Worm (Caenorhabditis elegans) whole organism, late embryonic: ENCODE data around the gene frh-1.
"Not testable (repeated sequence)": the region's sequence is repeated elsewhere in the genome, so short reads cannot be mapped to it uniquely, and the experiment has no call there.

Experiments
- C08G9.2 ChIP-seq: sonication (generic microtip); optimal IDR thresholded peaks from 2 replicates; lab custom pipeline; 2016; ENCODE audit warnings: mild to moderate bottlenecking, missing genetic modification characterization, moderate library complexity, missing compliant biosample characterization
- C38D4.7 ChIP-seq: fragments of 200-800 bp; sonication (Bioruptor generic); optimal IDR thresholded peaks from 2 replicates; lab custom pipeline; 2018; ENCODE audit warnings: mild to moderate bottlenecking, missing genetic modification characterization, moderate library complexity, missing compliant biosample characterization
- F13H6.1 ChIP-seq: sonication (generic microtip); optimal IDR thresholded peaks from 2 replicates; lab custom pipeline; 2016; ENCODE audit warnings: missing genetic modification characterization, missing compliant biosample characterization
- K09A11.1 ChIP-seq: sonication (generic microtip); optimal IDR thresholded peaks from 2 replicates; lab custom pipeline; 2017; ENCODE audit warnings: antibody characterized with exemption, mild to moderate bottlenecking, missing genetic modification characterization, missing compliant biosample characterization; ENCODE audit not compliant: insufficient read depth
- Y22D7AL.16 ChIP-seq: sonication (generic microtip); optimal IDR thresholded peaks from 2 replicates; lab custom pipeline; 2016; ENCODE audit warnings: missing genetic modification characterization, missing compliant biosample characterization
- ahr-1 ChIP-seq: sonication (generic microtip); optimal IDR thresholded peaks from 2 replicates; lab custom pipeline; 2016; ENCODE audit warnings: missing genetic modification characterization, missing compliant biosample characterization
- ceh-2 ChIP-seq: sonication (generic microtip); optimal IDR thresholded peaks from 2 replicates; lab custom pipeline; 2016; ENCODE audit warnings: missing genotype, missing genetic modification characterization, missing compliant biosample characterization
- ceh-31 ChIP-seq: sonication (generic microtip); optimal IDR thresholded peaks from 2 replicates; lab custom pipeline; 2016; ENCODE audit warnings: missing genetic modification characterization, missing compliant biosample characterization
- ceh-45 ChIP-seq: fragments of 200-800 bp; sonication (Bioruptor generic); IDR thresholded peaks from 2 replicates; pipeline ENCODE4 v1.3.6; 2022; ENCODE audit warnings: missing genetic modification reagents, missing genetic modification characterization, missing compliant biosample characterization
- ceh-48 ChIP-seq: sonication (generic microtip); optimal IDR thresholded peaks from 2 replicates; lab custom pipeline; 2016; ENCODE audit warnings: missing genetic modification characterization, inconsistent platforms, missing compliant biosample characterization
- dmd-4 ChIP-seq: sonication (generic microtip); optimal IDR thresholded peaks from 2 replicates; lab custom pipeline; 2016; ENCODE audit warnings: borderline replicate concordance, missing genetic modification characterization, missing compliant biosample characterization
- dve-1 ChIP-seq: sonication (generic microtip); optimal IDR thresholded peaks from 2 replicates; lab custom pipeline; 2017; ENCODE audit warnings: antibody characterized with exemption, mild to moderate bottlenecking, missing genetic modification characterization, missing compliant biosample characterization
- elt-4 ChIP-seq: sonication (generic microtip); optimal IDR thresholded peaks from 2 replicates; lab custom pipeline; 2016; ENCODE audit warnings: missing genetic modification characterization, missing compliant biosample characterization
- fkh-6 ChIP-seq: sonication (generic microtip); optimal IDR thresholded peaks from 2 replicates; lab custom pipeline; 2016; ENCODE audit warnings: missing genetic modification characterization, missing compliant biosample characterization
- gmeb-2 ChIP-seq: sonication (generic microtip); optimal IDR thresholded peaks from 2 replicates; lab custom pipeline; 2016; ENCODE audit warnings: missing genetic modification characterization, inconsistent platforms, missing compliant biosample characterization
- hlh-30 ChIP-seq: sonication (generic microtip); optimal IDR thresholded peaks from 2 replicates; lab custom pipeline; 2017; ENCODE audit warnings: antibody characterized with exemption, missing genetic modification characterization, missing compliant biosample characterization; ENCODE audit not compliant: insufficient read depth
- hlh-6 ChIP-seq: sonication (generic microtip); optimal IDR thresholded peaks from 2 replicates; lab custom pipeline; 2016; ENCODE audit warnings: missing genotype, missing genetic modification characterization, missing compliant biosample characterization
- lim-6 ChIP-seq: sonication (generic microtip); optimal IDR thresholded peaks from 2 replicates; lab custom pipeline; 2016; ENCODE audit warnings: missing genetic modification characterization, missing compliant biosample characterization
- lin-11 ChIP-seq: fragments of 200-800 bp; sonication (Bioruptor generic); optimal IDR thresholded peaks from 2 replicates; lab custom pipeline; 2018; ENCODE audit warnings: mild to moderate bottlenecking, missing genetic modification characterization, missing compliant biosample characterization
- madf-2 ChIP-seq: sonication (generic microtip); optimal IDR thresholded peaks from 2 replicates; lab custom pipeline; 2017; ENCODE audit warnings: missing genetic modification characterization, missing compliant biosample characterization
- mec-3 ChIP-seq: sonication (generic microtip); optimal IDR thresholded peaks from 2 replicates; lab custom pipeline; 2016; ENCODE audit warnings: borderline replicate concordance, missing genetic modification characterization, missing compliant biosample characterization
- nfya-1 ChIP-seq: sonication (generic microtip); optimal IDR thresholded peaks from 2 replicates; lab custom pipeline; 2017; ENCODE audit warnings: missing genetic modification characterization, mild to moderate bottlenecking, missing compliant biosample characterization, antibody characterized with exemption, moderate library complexity
- nhr-11 ChIP-seq: fragments of 150-350 bp; optimal IDR thresholded peaks from 2 replicates; lab custom pipeline; 2014; ENCODE audit warnings: missing biosample characterization, missing genetic modification characterization
- nhr-232 ChIP-seq: sonication (generic microtip); optimal IDR thresholded peaks from 2 replicates; lab custom pipeline; 2016; ENCODE audit warnings: missing genetic modification characterization, missing compliant biosample characterization
- npax-4 ChIP-seq: sonication (generic microtip); optimal IDR thresholded peaks from 2 replicates; lab custom pipeline; 2016; ENCODE audit warnings: missing genetic modification characterization, missing compliant biosample characterization
- odd-2 ChIP-seq: sonication (generic microtip); optimal IDR thresholded peaks from 2 replicates; lab custom pipeline; 2017; ENCODE audit warnings: antibody characterized with exemption, mild to moderate bottlenecking, missing genetic modification characterization, missing compliant biosample characterization
- pax-1 ChIP-seq: fragments of 150-350 bp; optimal IDR thresholded peaks from 2 replicates; lab custom pipeline; 2014; ENCODE audit warnings: missing biosample characterization, missing genetic modification characterization
- sox-4 ChIP-seq: sonication (generic microtip); optimal IDR thresholded peaks from 2 replicates; lab custom pipeline; 2017; ENCODE audit warnings: mild to moderate bottlenecking, missing genetic modification characterization, inconsistent platforms, missing compliant biosample characterization
- syd-9 ChIP-seq: sonication (generic microtip); optimal IDR thresholded peaks from 2 replicates; lab custom pipeline; 2016; ENCODE audit warnings: mild to moderate bottlenecking, missing genetic modification characterization, moderate library complexity, missing compliant biosample characterization
- tbx-7 ChIP-seq: sonication (generic microtip); optimal IDR thresholded peaks from 2 replicates; lab custom pipeline; 2016; ENCODE audit warnings: missing genotype, missing genetic modification characterization, missing compliant biosample characterization
- ttx-3 ChIP-seq: sonication (generic microtip); optimal IDR thresholded peaks from 2 replicates; lab custom pipeline; 2016; ENCODE audit warnings: missing genetic modification reagents, missing genetic modification characterization, missing compliant biosample characterization
- unc-3 ChIP-seq, 2 experiments: fragments of 200-800 bp in 1 of 2; sonication (Bioruptor generic) in 1 of 2; sonication (generic microtip) in 1 of 2; conservative IDR thresholded peaks in 1 of 2; optimal IDR thresholded peaks in 1 of 2; 2 replicates each; pipeline versions ENCODE4 v1.3.6 to Lab custom; 2016 to 2022; ENCODE audit warnings: missing compliant biosample characterization in 2 of 2, missing genetic modification characterization in 2 of 2, missing genetic modification reagents in 1 of 2
- unc-42 ChIP-seq: sonication (generic microtip); optimal IDR thresholded peaks from 2 replicates; lab custom pipeline; 2016; ENCODE audit warnings: missing genotype, missing genetic modification characterization, missing compliant biosample characterization
- unc-55 ChIP-seq: sonication (generic microtip); optimal IDR thresholded peaks from 2 replicates; lab custom pipeline; 2017; ENCODE audit warnings: missing biosample characterization, missing genetic modification reagents, missing genetic modification characterization
- unc-86 ChIP-seq: sonication (generic microtip); optimal IDR thresholded peaks from 2 replicates; lab custom pipeline; 2016; ENCODE audit warnings: missing genetic modification characterization, missing compliant biosample characterization
- zip-5 ChIP-seq: sonication (generic microtip); optimal IDR thresholded peaks from 2 replicates; lab custom pipeline; 2016; ENCODE audit warnings: missing genetic modification characterization, missing compliant biosample characterization
- ztf-16 ChIP-seq: sonication (generic microtip); optimal IDR thresholded peaks from 2 replicates; lab custom pipeline; 2017; ENCODE audit warnings: missing genetic modification characterization, missing compliant biosample characterization

Gene frh-1

DNA sequence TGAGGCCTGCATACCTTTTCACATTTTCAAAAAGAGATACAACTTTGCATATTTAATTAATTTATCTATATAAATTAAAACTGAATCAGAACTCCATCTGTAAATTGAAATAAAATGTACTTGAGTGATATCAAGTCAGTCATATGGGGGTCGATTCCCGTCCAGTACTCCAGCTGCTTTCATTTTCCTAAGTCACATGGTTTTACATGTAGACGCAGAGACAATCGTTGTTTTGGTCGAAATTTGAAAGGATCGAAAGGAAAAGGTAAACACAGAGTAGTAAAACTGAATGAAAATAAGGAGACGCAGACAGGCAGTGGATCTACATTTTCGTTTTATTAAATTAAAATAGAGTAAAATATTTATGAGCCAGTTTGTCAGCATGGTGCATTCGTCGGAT, 43.1 kb upstream of the frh-1 start:
- TF ChIP-seq hlh-30 (tag; lab: Kevin White, UChicago), result peak; percentile 77
- TF ChIP-seq syd-9 (tag; lab: Kevin White, UChicago), result no peak
- TF ChIP-seq ceh-48 (tag; lab: Kevin White, UChicago), result no peak
- no peak for TF ChIP-seq madf-2 (tag; lab: Kevin White, UChicago)
- no peak for TF ChIP-seq F13H6.1 (tag; lab: Kevin White, UChicago)
- TF ChIP-seq tbx-7, result no peak
- TF ChIP-seq dve-1 (tag; lab: Kevin White, UChicago), result no peak
- TF ChIP-seq unc-3 (GFP tag; conservative IDR thresholded peaks at IDR 0.05; lab: Robert Waterston, UW), result no peak
- no peak for TF ChIP-seq unc-3 (tag; optimal IDR thresholded peaks at IDR 0.05; lab: Kevin White, UChicago)
- no peak for TF ChIP-seq lin-11
- TF ChIP-seq, all 69 proteins: peak for 1

DNA sequence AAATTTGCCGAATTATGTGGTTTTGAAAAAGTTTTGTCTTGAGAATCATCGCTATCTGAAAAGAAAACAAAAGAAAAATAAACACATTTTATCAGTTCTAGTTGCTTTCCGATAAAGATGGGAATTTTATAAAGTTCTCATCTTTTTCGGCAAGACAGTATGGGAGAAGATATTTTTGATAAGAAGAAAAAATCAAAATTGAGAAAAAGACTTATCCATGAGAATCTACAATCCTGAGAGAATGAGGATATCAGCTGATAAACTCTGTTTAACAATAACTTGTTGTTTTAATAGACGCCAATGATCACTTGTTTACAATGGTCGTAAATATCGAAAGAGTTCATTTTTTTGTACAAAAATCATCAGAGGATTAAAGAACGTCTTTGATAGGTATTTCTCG, 41.2 kb upstream of the frh-1 start, which contains the start of gene F55C12.6:
F55C12.6 (minus strand) TSS at position 101 of the 400 bp plus-strand sequence.
- TF ChIP-seq nfya-1 (no peak), gmeb-2 (tag; lab: Kevin White, UChicago) (no peak), nhr-232 (tag; lab: Kevin White, UChicago) (no peak), unc-55 (GFP tag; lab: Kevin White, UChicago) (no peak), pax-1 (tag; lab: Kevin White, UChicago) (no peak), elt-4 (tag; lab: Kevin White, UChicago) (no peak)

DNA sequence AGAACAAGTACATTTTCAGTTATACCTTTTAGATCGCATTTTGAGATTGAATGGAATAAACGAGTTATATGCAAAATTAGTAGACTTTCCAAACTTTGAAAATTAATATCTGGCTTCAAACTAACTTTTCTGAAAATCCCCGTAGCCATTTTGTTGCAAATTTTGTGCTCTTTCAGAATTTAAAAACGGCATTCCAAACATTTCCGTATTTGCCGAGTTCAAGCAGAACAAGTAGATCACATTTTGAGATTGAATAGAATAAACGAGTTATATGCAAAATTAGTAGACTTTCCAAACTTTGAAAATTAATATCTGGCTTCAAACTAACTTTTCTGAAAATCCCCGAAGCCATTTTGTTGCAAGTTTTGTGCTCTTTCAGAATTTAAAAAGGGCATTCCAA, 40.7 kb upstream of the frh-1 start, which contains the start of gene F55C12.2:
F55C12.2 (plus strand) TSS at position 301 of the 400 bp plus-strand sequence.
- not testable (repeated sequence) for TF ChIP-seq F13H6.1 (tag; lab: Kevin White, UChicago); nfya-1; odd-2 (tag; lab: Kevin White, UChicago)

DNA sequence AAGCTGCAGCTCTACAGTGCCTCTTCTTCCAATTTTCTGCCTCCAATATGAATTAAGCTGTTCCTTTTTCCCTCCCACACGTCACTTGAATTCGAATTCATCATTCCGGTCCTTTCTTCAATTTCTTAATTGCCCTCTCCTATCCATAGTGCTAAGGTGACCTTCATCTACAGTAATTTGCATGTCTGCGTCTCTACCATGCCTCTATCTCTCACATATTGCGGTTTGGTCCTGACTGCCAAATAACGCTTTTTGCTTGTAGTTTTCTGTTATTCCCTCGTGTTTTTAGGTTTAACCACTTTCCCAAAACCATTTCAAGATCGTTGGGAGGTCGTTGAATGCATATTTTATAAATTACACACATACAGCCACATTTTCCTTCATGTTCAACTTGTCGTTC, 36.5 kb upstream of the frh-1 start:
- TF ChIP-seq F13H6.1 (tag; lab: Kevin White, UChicago), result no peak
- no peak for TF ChIP-seq Y22D7AL.16 (tag; lab: Kevin White, UChicago)
- no peak for TF ChIP-seq npax-4
- TF ChIP-seq ceh-2 (tag; lab: Kevin White, UChicago), result no peak
- no peak for TF ChIP-seq unc-42 (tag; lab: Kevin White, UChicago)
- TF ChIP-seq C38D4.7 (GFP tag; lab: Kevin White, UChicago), result no peak
- TF ChIP-seq dmd-4, result no peak
- TF ChIP-seq nhr-11 (tag; lab: Kevin White, UChicago), result no peak
- no peak for TF ChIP-seq ceh-45 (GFP tag; lab: Robert Waterston, UW)
- no peak for TF ChIP-seq K09A11.1 (tag; lab: Kevin White, UChicago)
- no peak for TF ChIP-seq ceh-48 (tag; lab: Kevin White, UChicago)
- no peak for TF ChIP-seq ttx-3 (tag; lab: Kevin White, UChicago)

DNA sequence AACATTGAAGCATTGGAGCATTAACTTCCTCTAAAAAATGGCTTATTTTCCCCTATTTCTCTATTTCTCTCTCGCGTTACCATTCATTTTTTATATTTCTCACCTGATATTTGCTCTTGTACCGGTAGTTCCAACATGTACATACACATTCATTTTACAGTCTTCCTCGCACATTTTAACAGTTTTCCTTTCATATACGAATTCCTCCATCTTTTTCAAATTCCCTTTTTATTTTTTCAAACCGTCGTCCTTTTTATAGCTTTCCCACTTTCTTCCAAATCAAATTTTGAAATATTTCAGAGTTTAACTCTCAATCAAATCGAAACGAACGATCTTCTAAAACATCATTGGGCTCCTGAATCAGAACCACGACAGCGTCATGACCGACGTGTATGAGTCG, 33.0 kb upstream of the frh-1 start, which contains the start of gene rfip-1:
rfip-1 (plus strand) TSS at position 301 of the 400 bp plus-strand sequence.
- no peak for TF ChIP-seq lim-6 (tag; lab: Kevin White, UChicago)
- TF ChIP-seq F13H6.1 (tag; lab: Kevin White, UChicago), result no peak
- TF ChIP-seq ceh-45 (GFP tag; lab: Robert Waterston, UW), result no peak
- TF ChIP-seq ttx-3 (tag; lab: Kevin White, UChicago), result no peak
- no peak for TF ChIP-seq odd-2 (tag; lab: Kevin White, UChicago)
- no peak for TF ChIP-seq zip-5 (tag; lab: Kevin White, UChicago)
- no peak for TF ChIP-seq ceh-48 (tag; lab: Kevin White, UChicago)
- TF ChIP-seq ahr-1 (tag; lab: Kevin White, UChicago), result no peak
- TF ChIP-seq C08G9.2 (tag; lab: Kevin White, UChicago), result no peak
- TF ChIP-seq fkh-6, result no peak
- TF ChIP-seq sox-4 (tag; lab: Kevin White, UChicago), result no peak
- no peak for TF ChIP-seq ztf-16 (tag; lab: Kevin White, UChicago)
- TF ChIP-seq hlh-6 (tag; lab: Kevin White, UChicago), result no peak
- TF ChIP-seq ceh-31 (tag; lab: Kevin White, UChicago), result no peak
- no peak for TF ChIP-seq unc-86 (tag; lab: Kevin White, UChicago)
- TF ChIP-seq mec-3 (tag; lab: Kevin White, UChicago), result no peak
- TF ChIP-seq nhr-232 (tag; lab: Kevin White, UChicago), result no peak
